Fruit fly (Drosophila melanogaster) whole organism, embryonic: Measurements from ENCODE around the gene CG7370.

Experiments used
- Bdp1 ChIP-seq: fragments of 200-800 bp; sonication (Bioruptor generic); optimal IDR thresholded peaks from 3 replicates; lab custom pipeline; 2016; ENCODE audit warnings: missing biosample characterization, missing genetic modification characterization
- Bgb ChIP-seq: fragments of 200-800 bp; sonication (Bioruptor generic); IDR thresholded peaks from 2 replicates; pipeline ENCODE4 v1.3.6; 2022; ENCODE audit warnings: missing biosample characterization, missing genetic modification characterization; ENCODE audit not compliant: partially characterized antibody
- C15 ChIP-seq: fragments of 200-800 bp; sonication (Bioruptor generic); IDR thresholded peaks from 3 replicates; pipeline ENCODE4 v1.3.6; 2022; ENCODE audit warnings: missing biosample characterization, missing genetic modification characterization
- CG10147 ChIP-seq: fragments of 200-800 bp; sonication (Bioruptor generic); optimal IDR thresholded peaks from 2 replicates; lab custom pipeline; 2019; ENCODE audit warnings: missing biosample characterization, mild to moderate bottlenecking, missing genetic modification characterization, moderate library complexity
- CG1024 ChIP-seq: fragments of 200-800 bp; sonication (Bioruptor generic); IDR thresholded peaks from 2 replicates; pipeline ENCODE4 v1.3.6; 2022; ENCODE audit warnings: missing biosample characterization, missing genetic modification characterization
- CG10431 ChIP-seq: fragments of 200-800 bp; sonication (Bioruptor generic); optimal IDR thresholded peaks from 3 replicates; lab custom pipeline; 2018; ENCODE audit warnings: missing biosample characterization, mild to moderate bottlenecking, missing genetic modification characterization
- CG11247 ChIP-seq: fragments of 200-800 bp; sonication (Bioruptor generic); IDR thresholded peaks from 2 replicates; pipeline ENCODE4 v1.3.6; 2022; ENCODE audit warnings: missing biosample characterization, missing genetic modification characterization
- CG11398 ChIP-seq: fragments of 200-800 bp; sonication (Bioruptor generic); optimal IDR thresholded peaks from 2 replicates; lab custom pipeline; 2016; ENCODE audit warnings: missing biosample characterization, missing genetic modification characterization
- CG12299 ChIP-seq: fragments of 200-800 bp; sonication (Bioruptor generic); optimal IDR thresholded peaks from 2 replicates; lab custom pipeline; 2018; ENCODE audit warnings: missing biosample characterization, mild to moderate bottlenecking, missing genetic modification characterization
- CG13775 ChIP-seq: fragments of 200-800 bp; sonication (Bioruptor generic); optimal IDR thresholded peaks from 3 replicates; lab custom pipeline; 2017; ENCODE audit warnings: missing biosample characterization, mild to moderate bottlenecking, missing genetic modification characterization
- CG15073 ChIP-seq: fragments of 200-800 bp; sonication (Bioruptor generic); optimal IDR thresholded peaks from 2 replicates; lab custom pipeline; 2016; ENCODE audit warnings: missing biosample characterization, missing genetic modification characterization
- CG15696 ChIP-seq: fragments of 200-800 bp; sonication (Bioruptor generic); optimal IDR thresholded peaks from 2 replicates; lab custom pipeline; 2019; ENCODE audit warnings: missing biosample characterization, mild to moderate bottlenecking, missing genetic modification characterization, moderate library complexity
- CG17385 ChIP-seq: fragments of 200-800 bp; sonication (Bioruptor generic); optimal IDR thresholded peaks from 3 replicates; lab custom pipeline; 2018; ENCODE audit warnings: missing biosample characterization, mild to moderate bottlenecking, missing genetic modification characterization
- CG17612 ChIP-seq: fragments of 200-800 bp; sonication (Bioruptor generic); IDR thresholded peaks from 2 replicates; pipeline ENCODE4 v1.3.6; 2022; ENCODE audit warnings: missing biosample characterization, missing genetic modification characterization
- CG18619 ChIP-seq: fragments of 200-800 bp; sonication (Bioruptor generic); optimal IDR thresholded peaks from 3 replicates; lab custom pipeline; 2017; ENCODE audit warnings: missing biosample characterization, mild to moderate bottlenecking, missing genetic modification characterization
- CG2889 ChIP-seq: fragments of 200-800 bp; sonication (Bioruptor generic); IDR thresholded peaks from 3 replicates; pipeline ENCODE4 v1.3.6; 2022; ENCODE audit warnings: missing biosample characterization, missing genetic modification characterization
- CG30431 ChIP-seq: fragments of 200-800 bp; sonication (Bioruptor generic); optimal IDR thresholded peaks from 2 replicates; lab custom pipeline; 2017; ENCODE audit warnings: missing biosample characterization, missing genetic modification characterization
- CG3065 ChIP-seq: fragments of 200-800 bp; sonication (Bioruptor generic); optimal IDR thresholded peaks from 2 replicates; lab custom pipeline; 2016; ENCODE audit warnings: missing biosample characterization, missing genetic modification characterization
- CG31388 ChIP-seq: fragments of 200-800 bp; sonication (Bioruptor generic); optimal IDR thresholded peaks from 2 replicates; lab custom pipeline; 2016; ENCODE audit warnings: missing biosample characterization, missing genetic modification characterization
- CG32532 ChIP-seq: fragments of 200-800 bp; sonication (Bioruptor generic); IDR thresholded peaks from 2 replicates; pipeline ENCODE4 v1.3.6; 2022; ENCODE audit warnings: missing biosample characterization, missing genetic modification characterization
- CG4282 ChIP-seq: fragments of 200-800 bp; sonication (Bioruptor generic); optimal IDR thresholded peaks from 2 replicates; lab custom pipeline; 2016; ENCODE audit warnings: missing biosample characterization, missing genetic modification characterization
- Chrac-16 ChIP-seq: fragments of 200-800 bp; sonication (Bioruptor generic); optimal IDR thresholded peaks from 3 replicates; lab custom pipeline; 2016; ENCODE audit warnings: missing biosample characterization, missing genetic modification characterization
- Dbx ChIP-seq: fragments of 200-800 bp; sonication (Bioruptor generic); IDR thresholded peaks from 3 replicates; pipeline ENCODE4 v1.3.6; 2022; ENCODE audit warnings: missing biosample characterization, missing genetic modification characterization
- ERR ChIP-seq: fragments of 200-800 bp; sonication (Bioruptor generic); optimal IDR thresholded peaks from 2 replicates; lab custom pipeline; 2016; ENCODE audit warnings: missing biosample characterization, missing genetic modification characterization
- Eip74EF ChIP-seq, 2 experiments: fragments of 200-800 bp in 1 of 2; fragments of >200 bp in 1 of 2; sonication (Bioruptor generic) in 1 of 2; optimal IDR thresholded peaks; 2 replicates each; lab custom pipeline; 2017 to 2019; ENCODE audit warnings: missing biosample characterization in 2 of 2, missing genetic modification characterization in 2 of 2, mild to moderate bottlenecking in 1 of 2, moderate library complexity in 1 of 2
- HmgD ChIP-seq: fragments of 200-800 bp; sonication (Bioruptor generic); optimal IDR thresholded peaks from 3 replicates; lab custom pipeline; 2016; ENCODE audit warnings: missing biosample characterization, missing genetic modification characterization
- Hmr ChIP-seq: fragments of 200-800 bp; sonication (Bioruptor generic); optimal IDR thresholded peaks from 3 replicates; lab custom pipeline; 2017; ENCODE audit warnings: mild to moderate bottlenecking, missing biosample characterization, missing genetic modification reagents, missing genetic modification characterization
- Hr3 ChIP-seq: fragments of 200-800 bp; sonication (Bioruptor generic); optimal IDR thresholded peaks from 3 replicates; lab custom pipeline; 2016; ENCODE audit warnings: missing biosample characterization, missing genetic modification characterization
- Hr39 ChIP-seq: fragments of >200 bp; optimal IDR thresholded peaks from 2 replicates; lab custom pipeline; 2017
- Myb ChIP-seq: fragments of 200-800 bp; sonication (Bioruptor generic); optimal IDR thresholded peaks from 2 replicates; lab custom pipeline; 2016; ENCODE audit warnings: missing biosample characterization, missing genetic modification characterization
- NC2β ChIP-seq: fragments of 200-800 bp; sonication (Bioruptor generic); optimal IDR thresholded peaks from 2 replicates; lab custom pipeline; 2016; ENCODE audit warnings: missing biosample characterization, missing genetic modification characterization
- Nf-YB ChIP-seq: fragments of 200-800 bp; sonication (Bioruptor generic); optimal IDR thresholded peaks from 3 replicates; lab custom pipeline; 2019; ENCODE audit warnings: missing biosample characterization, mild to moderate bottlenecking, missing genetic modification characterization, moderate library complexity
- Oli ChIP-seq: fragments of 200-800 bp; sonication (Bioruptor generic); optimal IDR thresholded peaks from 2 replicates; lab custom pipeline; 2018; ENCODE audit warnings: missing biosample characterization, mild to moderate bottlenecking, missing genetic modification characterization, moderate library complexity
- Stat92E ChIP-seq, 3 experiments: fragments of >200 bp in 2 of 3; fragments of 200-800 bp in 1 of 3; sonication (Bioruptor generic) in 1 of 3; optimal IDR thresholded peaks; 2 replicates each; lab custom pipeline; 2017 to 2019; ENCODE audit warnings: missing biosample characterization in 3 of 3, missing genetic modification characterization in 3 of 3, mild to moderate bottlenecking in 1 of 3, moderate library complexity in 1 of 3
- Trl ChIP-seq, 3 experiments: fragments of >200 bp in 2 of 3; fragments of 200-800 bp in 1 of 3; sonication (Bioruptor generic) in 1 of 3; optimal IDR thresholded peaks; 2 replicates in 1 of 3; 3 replicates in 2 of 3; lab custom pipeline; 2016 to 2017; ENCODE audit warnings: missing biosample characterization in 1 of 3, missing genetic modification characterization in 1 of 3
- ac ChIP-seq: fragments of 200-800 bp; sonication (Bioruptor generic); optimal IDR thresholded peaks from 3 replicates; lab custom pipeline; 2017; ENCODE audit warnings: missing biosample characterization, mild to moderate bottlenecking, missing genetic modification characterization
- az2 ChIP-seq: fragments of 200-800 bp; sonication (Bioruptor generic); optimal IDR thresholded peaks from 3 replicates; lab custom pipeline; 2016; ENCODE audit warnings: missing biosample characterization, missing genetic modification characterization
- bowl ChIP-seq: fragments of 200-800 bp; sonication (Bioruptor generic); IDR thresholded peaks from 2 replicates; pipeline ENCODE4 v1.3.6; 2022; ENCODE audit warnings: missing biosample characterization, missing genetic modification characterization
- ci ChIP-seq: fragments of 200-800 bp; sonication (Bioruptor generic); IDR thresholded peaks from 3 replicates; pipeline ENCODE4 v1.3.6; 2022; ENCODE audit warnings: missing biosample characterization, missing genetic modification characterization
- kah ChIP-seq: fragments of 200-800 bp; sonication (Bioruptor generic); optimal IDR thresholded peaks from 2 replicates; lab custom pipeline; 2018; ENCODE audit warnings: missing biosample characterization, mild to moderate bottlenecking, missing genetic modification characterization
- klu ChIP-seq: fragments of 200-800 bp; sonication (Bioruptor generic); IDR thresholded peaks from 2 replicates; pipeline ENCODE4 v1.3.6; 2022; ENCODE audit warnings: missing biosample characterization, missing genetic modification characterization
- pan ChIP-seq, 4 experiments: fragments of >200 bp in 3 of 4; fragments of 200-800 bp in 1 of 4; sonication (Bioruptor generic) in 1 of 4; optimal IDR thresholded peaks in 3 of 4; IDR thresholded peaks in 1 of 4; 2 replicates each; pipeline versions ENCODE4 v1.3.6 to Lab custom; 2017 to 2022; ENCODE audit warnings: missing biosample characterization in 2 of 4, missing genetic modification characterization in 2 of 4, mixed read lengths in 1 of 4
- pho ChIP-seq: fragments of 200-800 bp; sonication (Bioruptor generic); optimal IDR thresholded peaks from 2 replicates; lab custom pipeline; 2016; ENCODE audit warnings: missing biosample characterization, missing genetic modification characterization
- phol ChIP-seq: fragments of 200-800 bp; sonication (Bioruptor generic); optimal IDR thresholded peaks from 3 replicates; lab custom pipeline; 2018; ENCODE audit warnings: missing biosample characterization, mild to moderate bottlenecking, missing genetic modification characterization, moderate library complexity
- pnt ChIP-seq: fragments of 200-800 bp; sonication (Bioruptor generic); optimal IDR thresholded peaks from 3 replicates; lab custom pipeline; 2016; ENCODE audit warnings: missing biosample characterization, missing genetic modification characterization
- sisA ChIP-seq: fragments of 200-800 bp; sonication (Bioruptor generic); IDR thresholded peaks from 2 replicates; pipeline ENCODE4 v1.3.6; 2022; ENCODE audit warnings: missing biosample characterization, missing genetic modification characterization
- sqz ChIP-seq: fragments of 200-800 bp; sonication (Bioruptor generic); optimal IDR thresholded peaks from 3 replicates; lab custom pipeline; 2018; ENCODE audit warnings: missing biosample characterization, mild to moderate bottlenecking, missing genetic modification characterization
- tna ChIP-seq: fragments of 200-800 bp; sonication (Bioruptor generic); IDR thresholded peaks from 2 replicates; pipeline ENCODE4 v1.3.6; 2022; ENCODE audit warnings: missing biosample characterization, missing genetic modification characterization; ENCODE audit not compliant: partially characterized antibody
- trh ChIP-seq: fragments of 200-800 bp; sonication (Bioruptor generic); optimal IDR thresholded peaks from 2 replicates; lab custom pipeline; 2016; ENCODE audit warnings: missing biosample characterization, missing genetic modification characterization
- zf30C ChIP-seq: fragments of 200-800 bp; sonication (Bioruptor generic); optimal IDR thresholded peaks from 3 replicates; lab custom pipeline; 2018; ENCODE audit warnings: missing biosample characterization, mild to moderate bottlenecking, missing genetic modification characterization

CG7370 gene

DNA sequence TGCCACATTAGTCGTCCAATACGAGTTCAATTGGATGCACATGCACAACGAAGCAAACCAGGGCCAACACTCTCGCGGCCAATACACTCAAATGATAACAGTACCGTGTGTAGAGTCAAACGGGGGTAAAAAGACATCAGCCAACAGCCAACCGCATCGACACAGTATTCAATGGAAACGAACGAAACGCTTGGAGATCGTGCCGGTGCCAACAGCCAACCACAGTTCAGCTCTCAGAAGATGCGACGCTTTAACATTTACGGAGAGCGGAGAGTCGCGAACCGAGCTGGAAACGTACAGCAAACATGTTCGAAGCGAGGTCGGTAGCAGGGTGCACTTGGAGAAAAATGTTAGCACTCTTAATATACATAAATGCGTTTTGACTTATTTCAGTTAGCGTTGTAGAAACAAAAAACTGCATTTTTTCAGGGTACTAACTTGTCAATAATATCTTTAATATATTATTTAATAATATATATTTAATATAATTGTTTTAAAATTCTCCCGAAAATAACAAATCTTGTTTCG is 38.5 kb downstream of the CG7370 start (continued):
- peak; percentile 42 to 76 for TF ChIP-seq Trl (optimal IDR thresholded peaks at IDR 0.05; lab: Kevin White, UChicago)
- no peak for TF ChIP-seq Trl (GFP tag; optimal IDR thresholded peaks at IDR 0.05; lab: Kevin White, UChicago)
- no peak for TF ChIP-seq pan (optimal IDR thresholded peaks at IDR 0.05; lab: Kevin White, UChicago)
- peak in 1 of 2 experiments; percentile 69 for TF ChIP-seq pan (GFP tag; optimal IDR thresholded peaks at IDR 0.05 in 1 of 2, IDR thresholded peaks at IDR 0.05 in 1 of 2)
- no peak for TF ChIP-seq tna (GFP tag; lab: Robert Waterston, UW)
- peak; percentile 60; the same call in 1 of the 2 replicates for TF ChIP-seq CG1024 (GFP tag; lab: Robert Waterston, UW)
- TF ChIP-seq sqz, result no peak
- TF ChIP-seq CG2889 (GFP tag; lab: Robert Waterston, UW), result no peak
- no peak for TF ChIP-seq CG4282 (GFP tag; lab: Kevin White, UChicago)
- no peak for TF ChIP-seq klu
- peak; percentile 68 for TF ChIP-seq CG15696 (tag; lab: Kevin White, UChicago)
- peak; percentile 95 for TF ChIP-seq zf30C (GFP tag; lab: Kevin White, UChicago)
- no peak for TF ChIP-seq C15 (GFP tag; lab: Robert Waterston, UW)
- TF ChIP-seq pho (GFP tag; lab: Kevin White, UChicago), result no peak
- TF ChIP-seq CG17385 (GFP tag; lab: Kevin White, UChicago), result peak; percentile 45
- no peak for TF ChIP-seq CG10147 (GFP tag; lab: Kevin White, UChicago)
- TF ChIP-seq CG11247 (GFP tag; lab: Robert Waterston, UW), result no peak
- peak; percentile 40 for TF ChIP-seq ac
- TF ChIP-seq CG18619 (GFP tag; lab: Kevin White, UChicago), result peak; percentile 45
- no peak for TF ChIP-seq pnt
- no peak for TF ChIP-seq Eip74EF (GFP tag; optimal IDR thresholded peaks at IDR 0.05; lab: Kevin White, UChicago)
- peak; percentile 67 for TF ChIP-seq az2 (GFP tag; lab: Kevin White, UChicago)
- TF ChIP-seq CG17612 (GFP tag; lab: Robert Waterston, UW), result no peak
- TF ChIP-seq CG13775 (GFP tag; lab: Kevin White, UChicago), result peak; percentile 64
- TF ChIP-seq Chrac-16 (GFP tag; lab: Kevin White, UChicago), result peak; percentile 46
- TF ChIP-seq CG10431 (GFP tag; lab: Kevin White, UChicago), result peak; percentile 19
- no peak for TF ChIP-seq CG3065
- TF ChIP-seq Dbx (GFP tag; lab: Robert Waterston, UW), result no peak
- no peak for TF ChIP-seq Myb (GFP tag; lab: Kevin White, UChicago)
- peak in 1 of 3 experiments; percentile 53 for TF ChIP-seq Stat92E (GFP tag; optimal IDR thresholded peaks at IDR 0.05; lab: Kevin White, UChicago)
- peak; percentile 69 for TF ChIP-seq sisA (GFP tag; lab: Robert Waterston, UW)
- TF ChIP-seq Hmr (GFP tag; lab: Kevin White, UChicago), result no peak
- no peak for TF ChIP-seq NC2β (GFP tag; lab: Kevin White, UChicago)
- peak; percentile 49 for TF ChIP-seq CG30431
- TF ChIP-seq CG15073 (GFP tag; lab: Kevin White, UChicago), result no peak
- TF ChIP-seq CG31388 (GFP tag; lab: Kevin White, UChicago), result no peak
- TF ChIP-seq Oli (tag; lab: Kevin White, UChicago), result peak; percentile 70
- TF ChIP-seq CG32532, result peak; percentile 72; the same call in 1 of the 2 replicates
- no peak for TF ChIP-seq CG11398 (GFP tag; lab: Kevin White, UChicago)
- no peak for TF ChIP-seq Bdp1
- TF ChIP-seq Bgb (GFP tag; lab: Robert Waterston, UW), result no peak
- no peak for TF ChIP-seq Hr39 (lab: Kevin White, UChicago)
- no peak for TF ChIP-seq bowl (GFP tag; lab: Robert Waterston, UW)
- TF ChIP-seq kah, result peak; percentile 12
- no peak for TF ChIP-seq HmgD (GFP tag; lab: Kevin White, UChicago)
- peak; percentile 12 for TF ChIP-seq trh
- TF ChIP-seq Nf-YB (GFP tag; lab: Kevin White, UChicago), result peak; percentile 99
- no peak for TF ChIP-seq ERR (GFP tag; lab: Kevin White, UChicago)
- TF ChIP-seq phol (tag; lab: Kevin White, UChicago), result peak; percentile 82
- peak; percentile 61 for TF ChIP-seq Hr3 (GFP tag; lab: Kevin White, UChicago)
- peak; percentile 77 for TF ChIP-seq ci
- no peak for TF ChIP-seq CG12299 (tag; lab: Kevin White, UChicago)
